Worm (Caenorhabditis elegans) whole organism, L4 larva: ENCODE data around the gene C05C8.7.

Source experiments
- F10B5.3 ChIP-seq: sonication (generic microtip); optimal IDR thresholded peaks from 2 replicates; lab custom pipeline; 2016; ENCODE audit warnings: mild to moderate bottlenecking, missing genetic modification characterization, missing compliant biosample characterization
- F44E2.7 ChIP-seq: fragments of 200-800 bp; sonication (Bioruptor generic); IDR thresholded peaks from 2 replicates; pipeline ENCODE4 v2.1.2; 2022; ENCODE audit warnings: missing genetic modification characterization, missing compliant biosample characterization
- F49E8.2 ChIP-seq: sonication (generic microtip); optimal IDR thresholded peaks from 2 replicates; lab custom pipeline; 2016; ENCODE audit warnings: missing compliant biosample characterization, mild to moderate bottlenecking, missing genetic modification characterization, borderline replicate concordance
- Y105C5A.15 ChIP-seq: fragments of 200-800 bp; sonication (Bioruptor generic); IDR thresholded peaks from 2 replicates; pipeline ENCODE4 v1.3.6; 2022; ENCODE audit warnings: missing genetic modification characterization, missing compliant biosample characterization
- Y5F2A.4 ChIP-seq: fragments of 200-800 bp; sonication (Bioruptor generic); optimal IDR thresholded peaks from 2 replicates; lab custom pipeline; 2018; ENCODE audit warnings: mild to moderate bottlenecking, missing genetic modification characterization, missing compliant biosample characterization
- ZK337.2 ChIP-seq: fragments of 200-800 bp; sonication (Bioruptor generic); IDR thresholded peaks from 2 replicates; pipeline ENCODE4 v1.3.6; 2022; ENCODE audit warnings: missing genetic modification reagents, missing genetic modification characterization, missing compliant biosample characterization
- ZK546.5 ChIP-seq, 2 experiments: sonication (generic microtip); optimal IDR thresholded peaks; 2 replicates each; lab custom pipeline; 2017; ENCODE audit warnings: missing biosample characterization in 2 of 2, missing genetic modification characterization in 2 of 2
- aly-2 ChIP-seq: sonication (generic microtip); optimal IDR thresholded peaks from 2 replicates; lab custom pipeline; 2018; ENCODE audit warnings: missing biosample characterization, missing genetic modification characterization
- ceh-62 ChIP-seq: sonication (generic microtip); optimal IDR thresholded peaks from 2 replicates; lab custom pipeline; 2017; ENCODE audit warnings: missing biosample characterization, missing genetic modification characterization
- ces-1 ChIP-seq: fragments of 150-350 bp; sonication (generic microtip); optimal IDR thresholded peaks from 4 replicates; lab custom pipeline; 2014; ENCODE audit warnings: missing biosample characterization, missing genetic modification reagents, missing genetic modification characterization
- ctbp-1 ChIP-seq: fragments of 200-800 bp; sonication (Bioruptor generic); IDR thresholded peaks from 2 replicates; pipeline ENCODE4 v1.3.6; 2022; ENCODE audit warnings: missing genetic modification reagents, missing genetic modification characterization, missing compliant biosample characterization
- daf-12 ChIP-seq: fragments of 150-350 bp; optimal IDR thresholded peaks from 2 replicates; lab custom pipeline; 2014; ENCODE audit warnings: missing biosample characterization, missing genetic modification reagents, missing genetic modification characterization
- daf-16 ChIP-seq, 3 experiments: sonication (generic microtip); optimal IDR thresholded peaks; 2 replicates each; lab custom pipeline; 2016 to 2017; ENCODE audit warnings: missing genetic modification characterization in 3 of 3, missing genetic modification reagents in 3 of 3, mild to moderate bottlenecking in 2 of 3, missing compliant biosample characterization in 2 of 3, missing biosample characterization in 1 of 3, moderate library complexity in 1 of 3
- dmd-9 ChIP-seq: fragments of 200-800 bp; sonication (Bioruptor generic); IDR thresholded peaks from 2 replicates; pipeline ENCODE4 v1.3.6; 2022; ENCODE audit warnings: missing genetic modification reagents, missing genetic modification characterization, missing compliant biosample characterization
- duxl-1 ChIP-seq: sonication (generic microtip); optimal IDR thresholded peaks from 2 replicates; lab custom pipeline; 2016; ENCODE audit warnings: mild to moderate bottlenecking, missing genetic modification characterization, moderate library complexity, missing compliant biosample characterization; ENCODE audit not compliant: poor library complexity
- egl-27 ChIP-seq: sonication (generic microtip); optimal IDR thresholded peaks from 3 replicates; lab custom pipeline; 2017; ENCODE audit warnings: missing biosample characterization, missing genetic modification reagents, missing genetic modification characterization
- fkh-10 ChIP-seq: fragments of 150-350 bp; optimal IDR thresholded peaks from 2 replicates; lab custom pipeline; 2014; ENCODE audit warnings: missing biosample characterization, missing genetic modification reagents, missing genetic modification characterization
- gei-8 ChIP-seq: fragments of 200-800 bp; sonication (Bioruptor generic); optimal IDR thresholded peaks from 2 replicates; lab custom pipeline; 2018; ENCODE audit warnings: mild to moderate bottlenecking, missing genetic modification characterization, missing compliant biosample characterization
- hif-1 ChIP-seq, 2 experiments: sonication (generic microtip); optimal IDR thresholded peaks; 2 replicates each; lab custom pipeline; 2016 to 2017; ENCODE audit warnings: missing compliant biosample characterization in 2 of 2, missing genetic modification characterization in 2 of 2, missing genetic modification reagents in 2 of 2, missing genotype in 2 of 2, mild to moderate bottlenecking in 1 of 2
- hmg-1.1 ChIP-seq: fragments of 200-800 bp; sonication (Bioruptor generic); IDR thresholded peaks from 2 replicates; pipeline ENCODE4 v1.3.6; 2022; ENCODE audit warnings: missing genetic modification reagents, missing genetic modification characterization, missing compliant biosample characterization
- lim-7 ChIP-seq: fragments of 200-800 bp; sonication (Bioruptor generic); IDR thresholded peaks from 2 replicates; pipeline ENCODE4 v1.3.6; 2022; ENCODE audit warnings: missing genetic modification characterization, missing compliant biosample characterization
- lin-38 ChIP-seq: fragments of 200-800 bp; sonication (Bioruptor generic); IDR thresholded peaks from 2 replicates; pipeline ENCODE4 v1.3.6; 2022; ENCODE audit warnings: missing genetic modification reagents, missing genetic modification characterization, missing compliant biosample characterization
- lin-39 ChIP-seq: fragments of 150-350 bp; optimal IDR thresholded peaks from 2 replicates; lab custom pipeline; 2014; ENCODE audit warnings: missing biosample characterization, missing genetic modification reagents, missing genetic modification characterization
- madf-5 ChIP-seq, 2 experiments: fragments of 200-800 bp; sonication (Bioruptor generic); IDR thresholded peaks; 2 replicates each; pipeline ENCODE4 v1.3.6; 2022; ENCODE audit warnings: missing compliant biosample characterization in 2 of 2, missing genetic modification characterization in 2 of 2
- mdl-1 ChIP-seq, 2 experiments: fragments of 150-350 bp in 1 of 2; sonication (generic microtip) in 1 of 2; optimal IDR thresholded peaks; 2 replicates each; lab custom pipeline; 2014 to 2017; ENCODE audit warnings: missing biosample characterization in 2 of 2, missing genetic modification characterization in 2 of 2
- mxl-2 ChIP-seq: fragments of 200-800 bp; sonication (Bioruptor generic); conservative IDR thresholded peaks from 2 replicates; pipeline ENCODE4 v1.3.6; 2022; ENCODE audit warnings: missing genetic modification reagents, missing genetic modification characterization, missing compliant biosample characterization
- nhr-10 ChIP-seq: fragments of 150-350 bp; optimal IDR thresholded peaks from 2 replicates; lab custom pipeline; 2014; ENCODE audit warnings: missing biosample characterization, missing genetic modification characterization
- nhr-102 ChIP-seq: sonication (generic microtip); optimal IDR thresholded peaks from 2 replicates; lab custom pipeline; 2016; ENCODE audit warnings: mild to moderate bottlenecking, missing genetic modification characterization, moderate library complexity, missing compliant biosample characterization
- nhr-11 ChIP-seq: fragments of 150-350 bp; optimal IDR thresholded peaks from 2 replicates; lab custom pipeline; 2014; ENCODE audit warnings: missing biosample characterization, missing genetic modification characterization
- nhr-111 ChIP-seq: fragments of 200-800 bp; sonication (Bioruptor generic); optimal IDR thresholded peaks from 2 replicates; lab custom pipeline; 2018; ENCODE audit warnings: mild to moderate bottlenecking, missing genetic modification characterization, missing compliant biosample characterization
- nhr-237 ChIP-seq: sonication (generic microtip); optimal IDR thresholded peaks from 2 replicates; lab custom pipeline; 2017; ENCODE audit warnings: missing biosample characterization, missing genetic modification characterization
- nhr-42 ChIP-seq: fragments of 200-800 bp; sonication (Bioruptor generic); IDR thresholded peaks from 2 replicates; pipeline ENCODE4 v1.3.6; 2022; ENCODE audit warnings: missing genetic modification characterization, missing compliant biosample characterization
- nhr-6 ChIP-seq: fragments of 150-350 bp; optimal IDR thresholded peaks from 2 replicates; lab custom pipeline; 2014; ENCODE audit warnings: missing biosample characterization, missing genetic modification characterization
- nhr-77 ChIP-seq: fragments of 150-350 bp; optimal IDR thresholded peaks from 2 replicates; lab custom pipeline; 2014; ENCODE audit warnings: missing biosample characterization, missing genetic modification characterization
- saeg-2 ChIP-seq: fragments of 200-800 bp; sonication (Bioruptor generic); IDR thresholded peaks from 2 replicates; pipeline ENCODE4 v1.3.6; 2022; ENCODE audit warnings: missing genetic modification reagents, missing genetic modification characterization, missing compliant biosample characterization
- sdz-12 ChIP-seq: fragments of 200-800 bp; sonication (Bioruptor generic); optimal IDR thresholded peaks from 2 replicates; lab custom pipeline; 2018; ENCODE audit warnings: mild to moderate bottlenecking, missing genetic modification characterization, missing compliant biosample characterization
- set-16 ChIP-seq: fragments of 200-800 bp; sonication (Bioruptor generic); IDR thresholded peaks from 2 replicates; pipeline ENCODE4 v1.3.6; 2022; ENCODE audit warnings: missing genetic modification reagents, missing genetic modification characterization, missing compliant biosample characterization
- skn-1 ChIP-seq: fragments of 150-350 bp; optimal IDR thresholded peaks from 2 replicates; lab custom pipeline; 2014; ENCODE audit warnings: missing biosample characterization, missing genetic modification characterization
- snpc-1.2 ChIP-seq: fragments of 200-800 bp; sonication (Bioruptor generic); IDR thresholded peaks from 2 replicates; pipeline ENCODE4 v1.3.6; 2022; ENCODE audit warnings: missing genetic modification reagents, missing genetic modification characterization, missing compliant biosample characterization
- tra-1 ChIP-seq: fragments of 200-800 bp; sonication (Bioruptor generic); IDR thresholded peaks from 2 replicates; pipeline ENCODE4 v1.3.6; 2022; ENCODE audit warnings: missing genetic modification reagents, missing genetic modification characterization, missing compliant biosample characterization
- unc-39 ChIP-seq: sonication (generic microtip); optimal IDR thresholded peaks from 2 replicates; lab custom pipeline; 2017; ENCODE audit warnings: missing biosample characterization, missing genetic modification characterization
- zag-1 ChIP-seq: fragments of 150-350 bp; optimal IDR thresholded peaks from 2 replicates; lab custom pipeline; 2014; ENCODE audit warnings: missing biosample characterization, missing genetic modification characterization
- zfp-2 ChIP-seq: sonication (generic microtip); optimal IDR thresholded peaks from 2 replicates; lab custom pipeline; 2016; ENCODE audit warnings: mild to moderate bottlenecking, missing genetic modification characterization, missing compliant biosample characterization
- ztf-11 ChIP-seq: fragments of 150-350 bp; optimal IDR thresholded peaks from 2 replicates; lab custom pipeline; 2014; ENCODE audit warnings: missing biosample characterization, missing genetic modification characterization

C05C8.7 gene

ce11 chrV:7275491-7275890 lies 28.6 kb upstream of the C05C8.7 start, which contains the start of gene C13A2.5:
C13A2.5 (plus strand) TSS chrV:7275791.
- no peak for TF ChIP-seq lin-39

- no peak for TF ChIP-seq saeg-2 (GFP tag; lab: Robert Waterston, UW)
- TF ChIP-seq ceh-62 = no peak
- TF ChIP-seq madf-5 (GFP tag; IDR thresholded peaks at IDR 0.05; lab: Robert Waterston, UW) = no peak
- TF ChIP-seq Y5F2A.4 (GFP tag; lab: Kevin White, UChicago) = no peak
- TF ChIP-seq F10B5.3 (tag; lab: Kevin White, UChicago) = no peak
- no peak for TF ChIP-seq nhr-237 (tag; lab: Kevin White, UChicago)
- TF ChIP-seq nhr-11 = no peak
- TF ChIP-seq zag-1 = no peak
- TF ChIP-seq nhr-6 (tag; lab: Kevin White, UChicago) = no peak
- TF ChIP-seq ZK337.2 (GFP tag; lab: Robert Waterston, UW) = no peak
- no peak for TF ChIP-seq lin-39
- no peak for TF ChIP-seq duxl-1 (tag; lab: Kevin White, UChicago)
- TF ChIP-seq Y105C5A.15 = no peak
- no peak for TF ChIP-seq skn-1 (tag; lab: Kevin White, UChicago)
- no peak for TF ChIP-seq ztf-11
Measured at ce11 chrV:7274992-7275391, 28.1 kb upstream of the C05C8.7 start, which contains the start of gene C13A2.10. C13A2.10 (minus strand) TSS chrV:7275092.

ce11 chrV:7269399-7269798 lies 22.5 kb upstream of the C05C8.7 start, which contains the start of gene C13A2.6:
C13A2.6 (plus strand) TSS chrV:7269699.
- TF ChIP-seq zfp-2 (tag; lab: Kevin White, UChicago) = no peak
- TF ChIP-seq daf-12 (tag; lab: Kevin White, UChicago) = no peak
- no peak for TF ChIP-seq daf-16 (GFP tag; optimal IDR thresholded peaks at IDR 0.05; lab: Kevin White, UChicago)
- no peak for TF ChIP-seq daf-16 (tag; optimal IDR thresholded peaks at IDR 0.05; lab: Kevin White, UChicago)
- no peak for TF ChIP-seq F44E2.7 (GFP tag; lab: Robert Waterston, UW)
- TF ChIP-seq snpc-1.2 (GFP tag; lab: Robert Waterston, UW) = no peak
- no peak for TF ChIP-seq ces-1
- TF ChIP-seq dmd-9 (GFP tag; lab: Robert Waterston, UW) = no peak
- TF ChIP-seq nhr-42 = no peak
- TF ChIP-seq lim-7 (GFP tag; lab: Robert Waterston, UW) = no peak
- TF ChIP-seq ctbp-1 (GFP tag; lab: Robert Waterston, UW) = no peak
- no peak for TF ChIP-seq mxl-2 (GFP tag; lab: Robert Waterston, UW)
- TF ChIP-seq lin-38 (GFP tag; lab: Robert Waterston, UW) = no peak
- TF ChIP-seq aly-2 (tag; lab: Kevin White, UChicago) = no peak
- no peak for TF ChIP-seq gei-8 (GFP tag; lab: Kevin White, UChicago)
- no peak for TF ChIP-seq nhr-77
- TF ChIP-seq nhr-102 (tag; lab: Kevin White, UChicago) = no peak
- TF ChIP-seq set-16 (GFP tag; lab: Robert Waterston, UW) = no peak
- TF ChIP-seq tra-1 (GFP tag; lab: Robert Waterston, UW) = no peak
- no peak for TF ChIP-seq unc-39 (tag; lab: Kevin White, UChicago)

- no peak for TF ChIP-seq nhr-111 (GFP tag; lab: Kevin White, UChicago)
- TF ChIP-seq F49E8.2 = no peak
- no peak for TF ChIP-seq nhr-42
- TF ChIP-seq egl-27 (tag; lab: Kevin White, UChicago) = no peak
- TF ChIP-seq F10B5.3 (tag; lab: Kevin White, UChicago) = no peak
- no peak for TF ChIP-seq hmg-1.1
- TF ChIP-seq ZK546.5 (tag; optimal IDR thresholded peaks at IDR 0.05; lab: Kevin White, UChicago) = no peak
- no peak for TF ChIP-seq fkh-10
- TF ChIP-seq nhr-10 (tag; lab: Kevin White, UChicago) = no peak
- no peak for TF ChIP-seq ceh-62
- no peak for TF ChIP-seq nhr-77
- no peak for TF ChIP-seq mdl-1 (tag; optimal IDR thresholded peaks at IDR 0.05; lab: Kevin White, UChicago)
- no peak for TF ChIP-seq sdz-12 (GFP tag; lab: Kevin White, UChicago)
- TF ChIP-seq dmd-9 (GFP tag; lab: Robert Waterston, UW) = no peak
- TF ChIP-seq hif-1 (tag; optimal IDR thresholded peaks at IDR 0.05; lab: Kevin White, UChicago) = no peak
Measured at ce11 chrV:7266021-7266420, 19.2 kb upstream of the C05C8.7 start, which contains the start of gene C13A2.7. C13A2.7 (plus strand) TSS chrV:7266321.
